Fruit fly (Drosophila melanogaster) Kc167 (cell line): ENCODE measurements around the gene CG31917.

ENCODE experiments used
- Myc ChIP-seq: fragments of >200 bp; optimal IDR thresholded peaks from 2 replicates; lab custom pipeline; 2017; ENCODE audit warnings: missing external identifiers
- Sin3A ChIP-seq: fragments of >200 bp; optimal IDR thresholded peaks from 2 replicates; lab custom pipeline; 2018; ENCODE audit warnings: missing external identifiers
- h ChIP-seq: fragments of >200 bp; optimal IDR thresholded peaks from 3 replicates; lab custom pipeline; 2018; ENCODE audit warnings: missing external identifiers
- insv ChIP-seq: fragments of >200 bp; optimal IDR thresholded peaks from 3 replicates; lab custom pipeline; 2018; ENCODE audit warnings: missing external identifiers
- psq ChIP-seq: fragments of >200 bp; optimal IDR thresholded peaks from 2 replicates; lab custom pipeline; 2017; ENCODE audit warnings: missing external identifiers
- ttk ChIP-seq: sonication (Bioruptor generic); optimal IDR thresholded peaks from 2 replicates; lab custom pipeline; 2017; ENCODE audit warnings: missing external identifiers

Gene CG31917

DNA sequence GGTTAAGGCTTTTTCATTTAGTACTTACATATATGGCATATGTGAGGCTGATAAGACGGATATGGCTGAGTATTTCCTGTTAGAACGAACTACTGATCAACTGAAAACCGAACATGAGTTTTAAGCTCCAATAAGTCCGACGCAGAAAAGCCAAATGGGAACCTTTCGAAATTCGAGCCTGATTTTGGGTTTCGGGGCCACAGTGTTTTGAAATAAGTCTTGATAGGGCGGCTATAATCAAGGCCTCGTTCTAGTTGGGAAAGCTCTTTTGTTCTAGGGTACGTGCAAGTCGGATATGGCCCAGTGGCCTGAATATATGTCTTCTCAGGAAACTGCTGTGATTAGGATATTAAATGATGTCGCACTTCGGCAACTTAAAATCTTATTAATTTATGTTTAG lies 17.5 kb upstream of the CG31917 start, which contains the start of gene vkg:
Gene vkg (minus strand): TSS at position 101 of the 400 bp plus-strand sequence.
- TF ChIP-seq Myc (lab: Kevin White, UChicago) (no peak), h (lab: Kevin White, UChicago) (no peak), insv (lab: Kevin White, UChicago) (no peak), psq (no peak), ttk (lab: Kevin White, UChicago) (no peak), Sin3A (lab: Kevin White, UChicago) (no peak)

DNA sequence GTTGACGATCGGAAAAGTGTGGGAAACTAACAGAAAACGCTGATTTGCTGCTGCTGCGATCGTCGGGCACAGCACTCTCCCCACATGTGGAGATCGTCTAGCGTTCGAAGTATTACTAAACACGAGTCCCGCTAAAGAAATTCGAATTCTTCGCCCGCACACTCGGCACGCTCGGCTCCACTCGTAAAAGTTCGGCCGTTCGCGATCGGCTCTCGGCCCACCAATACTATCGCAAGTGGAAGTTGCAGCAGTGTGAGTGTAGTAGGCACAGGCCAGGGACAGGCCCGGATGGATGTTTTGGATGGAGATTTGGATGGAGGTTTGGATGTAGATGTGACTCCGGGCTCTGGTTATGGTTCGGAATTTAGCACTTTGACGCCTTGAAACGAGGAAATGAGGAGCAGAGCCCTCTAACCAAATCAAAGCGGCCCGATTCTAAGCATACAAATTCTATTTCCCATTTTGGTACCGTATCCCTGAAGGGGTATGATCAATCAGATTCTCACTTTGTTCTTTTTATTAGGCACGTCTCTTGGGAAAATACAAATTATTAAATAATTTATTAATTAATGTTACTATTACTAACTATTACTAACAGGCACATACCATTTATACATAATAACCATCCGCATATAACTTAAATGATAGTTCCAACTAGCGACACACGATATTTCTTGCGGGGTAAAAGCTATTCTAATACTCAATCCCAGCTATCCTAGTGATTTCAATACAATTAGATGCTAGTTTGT lies 16.9 kb upstream of the CG31917 start:
- TF ChIP-seq insv (lab: Kevin White, UChicago) (no peak), Myc (lab: Kevin White, UChicago) (no peak), Sin3A (lab: Kevin White, UChicago) (no peak), ttk (lab: Kevin White, UChicago) (no peak), h (lab: Kevin White, UChicago) (no peak), psq (no peak)

DNA sequence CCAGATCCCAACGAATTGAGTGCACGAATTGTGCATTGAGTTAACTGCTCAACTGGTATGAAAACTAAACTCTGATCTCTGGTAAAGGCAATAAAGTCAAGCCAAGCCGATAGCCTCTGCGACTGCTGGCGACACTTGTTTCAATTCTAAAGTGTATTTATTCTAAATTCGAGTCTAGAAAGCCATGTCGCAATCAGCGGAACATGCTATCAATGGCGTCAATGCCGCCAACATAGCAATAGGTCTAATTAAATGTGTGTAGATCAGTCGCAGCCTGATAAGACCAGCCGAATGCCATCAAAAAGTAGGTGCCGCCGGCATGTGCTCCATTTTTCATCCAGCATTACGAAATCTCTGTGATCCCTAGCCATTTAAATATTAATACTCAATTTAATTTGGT lies 14.9 kb upstream of the CG31917 start:
- TF ChIP-seq ttk (lab: Kevin White, UChicago) (no peak), h (lab: Kevin White, UChicago) (no peak), Sin3A (lab: Kevin White, UChicago) (no peak), psq (no peak), insv (lab: Kevin White, UChicago) (no peak), Myc (lab: Kevin White, UChicago) (no peak)

DNA sequence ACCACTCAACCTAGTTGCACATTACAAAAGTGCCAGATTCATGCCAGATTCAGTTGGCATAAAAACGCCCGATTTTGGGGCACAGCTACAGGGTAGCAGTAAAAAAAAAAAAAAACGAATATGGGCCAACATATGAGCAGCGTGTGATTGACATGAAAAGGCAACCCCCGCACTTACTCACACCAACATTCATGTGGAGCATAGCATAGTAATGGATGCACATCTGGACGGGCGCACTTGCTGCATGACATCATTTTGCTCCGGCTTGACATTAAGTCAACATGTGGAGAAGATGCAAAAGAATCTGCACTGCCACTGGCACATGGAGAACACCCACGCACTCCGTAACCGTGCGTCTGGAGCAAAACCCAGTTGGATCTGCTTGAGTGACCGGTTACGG lies 12.0 kb upstream of the CG31917 start:
- TF ChIP-seq ttk (lab: Kevin White, UChicago) = no peak
- TF ChIP-seq h (lab: Kevin White, UChicago) = no peak
- no peak for TF ChIP-seq psq
- TF ChIP-seq Sin3A (lab: Kevin White, UChicago) = no peak
- no peak for TF ChIP-seq Myc (lab: Kevin White, UChicago)
- TF ChIP-seq insv (lab: Kevin White, UChicago) = no peak

DNA sequence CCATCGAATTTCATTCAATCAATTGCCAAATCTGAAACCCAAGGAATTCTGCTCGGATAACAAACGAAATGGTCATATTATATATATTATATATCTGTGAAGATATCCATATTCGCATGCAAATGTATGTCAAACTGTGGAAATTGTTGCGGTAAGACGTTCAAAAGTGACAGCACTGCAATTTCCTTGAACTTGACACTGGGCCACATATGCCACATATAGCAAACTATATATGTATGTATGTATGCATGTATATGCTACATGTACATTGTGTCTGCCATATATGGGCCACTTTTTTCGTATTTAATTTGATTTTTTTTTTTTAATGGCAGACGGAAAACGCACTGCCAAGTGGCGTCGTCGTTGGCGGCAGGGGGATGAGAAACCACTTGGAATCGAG lies 9.8 kb upstream of the CG31917 start:
- TF ChIP-seq ttk (lab: Kevin White, UChicago) (no peak), h (lab: Kevin White, UChicago) (no peak), insv (lab: Kevin White, UChicago) (no peak), psq (no peak), Sin3A (lab: Kevin White, UChicago) (no peak), Myc (lab: Kevin White, UChicago) (no peak)

DNA sequence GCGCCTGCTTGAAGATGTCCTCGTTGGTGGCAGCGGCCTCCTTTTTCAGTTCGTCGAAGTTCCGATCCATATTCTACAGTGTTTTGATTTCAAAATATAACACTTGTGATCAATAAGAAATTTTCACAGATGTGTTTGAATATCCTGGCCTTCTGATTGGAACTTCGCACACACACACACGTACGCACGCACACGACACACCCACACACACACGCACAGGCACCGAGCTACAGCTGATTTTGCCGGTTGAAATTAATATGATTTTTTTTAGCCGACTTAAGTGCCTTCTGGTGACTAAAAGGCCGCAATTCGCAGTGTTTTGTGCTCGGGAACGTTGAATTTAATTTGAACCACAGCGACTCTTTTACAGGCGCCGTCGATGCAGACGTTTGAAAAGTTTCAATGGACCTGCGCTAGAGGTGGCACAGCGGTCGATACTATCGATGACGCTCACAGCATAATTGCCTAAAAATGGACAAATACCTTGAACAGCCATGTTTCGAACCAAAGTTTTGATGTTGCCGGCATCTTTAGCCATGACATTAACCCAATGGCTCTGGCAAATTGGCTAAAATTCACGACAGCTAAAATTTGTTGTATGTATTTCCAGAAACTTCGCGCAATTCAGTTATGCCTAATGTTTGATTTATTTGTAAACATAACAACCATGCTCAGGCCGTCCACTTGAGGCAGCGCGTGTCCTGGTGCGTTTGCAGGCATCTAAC lies 1.2 kb downstream of the CG31917 start, which contains the start of gene Rtnl1:
Gene Rtnl1 (minus strand): TSS at position 415 of the 725 bp plus-strand sequence.
- no peak for TF ChIP-seq psq
- TF ChIP-seq Myc (lab: Kevin White, UChicago) = no peak
- no peak for TF ChIP-seq Sin3A (lab: Kevin White, UChicago)
- no peak for TF ChIP-seq h (lab: Kevin White, UChicago)
- TF ChIP-seq insv (lab: Kevin White, UChicago) = no peak
- no peak for TF ChIP-seq ttk (lab: Kevin White, UChicago)

DNA sequence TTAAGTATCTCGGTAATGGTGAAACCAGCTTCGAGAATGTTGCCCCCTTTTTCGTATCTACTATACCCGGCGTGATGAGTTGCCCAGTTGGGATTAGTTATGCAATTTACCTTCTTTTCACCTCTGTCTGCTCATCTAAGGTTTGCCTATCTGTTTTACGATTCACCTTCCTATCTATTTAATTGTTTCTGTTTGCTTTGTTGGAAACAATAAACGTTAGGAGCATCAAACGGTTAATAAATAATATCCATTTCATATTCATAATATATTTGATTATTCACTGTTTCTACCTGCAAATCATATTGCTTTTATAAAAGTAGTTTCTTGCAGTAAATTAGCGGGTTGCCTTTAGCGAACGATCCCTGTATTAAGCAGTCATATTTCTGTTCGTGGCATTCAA lies 3.4 kb downstream of the CG31917 start:
- TF ChIP-seq Sin3A (lab: Kevin White, UChicago) (no peak), psq (no peak), insv (lab: Kevin White, UChicago) (no peak), Myc (lab: Kevin White, UChicago) (no peak)

DNA sequence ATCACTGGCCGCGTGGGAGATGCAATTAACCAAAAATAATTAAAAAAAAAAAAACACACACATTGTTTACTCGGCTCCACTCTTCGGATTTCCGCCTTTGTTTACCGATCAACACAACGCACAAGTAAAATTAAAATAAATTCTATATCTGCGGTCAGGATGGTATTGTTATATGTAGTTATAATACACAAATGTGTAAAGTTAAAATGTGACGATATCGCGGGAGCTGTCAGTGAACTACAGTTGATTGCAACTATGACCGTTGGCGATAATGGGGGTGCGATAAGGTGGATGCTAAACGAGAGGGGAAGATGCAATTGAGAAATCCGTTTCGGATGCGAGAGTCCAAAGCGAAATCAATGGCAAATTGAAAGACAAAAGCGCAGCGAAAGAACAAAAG lies 4.3 kb downstream of the CG31917 start:
- TF ChIP-seq ttk (lab: Kevin White, UChicago) (no peak), Myc (lab: Kevin White, UChicago) (no peak), psq (no peak), h (lab: Kevin White, UChicago) (no peak), Sin3A (lab: Kevin White, UChicago) (no peak), insv (lab: Kevin White, UChicago) (no peak)

DNA sequence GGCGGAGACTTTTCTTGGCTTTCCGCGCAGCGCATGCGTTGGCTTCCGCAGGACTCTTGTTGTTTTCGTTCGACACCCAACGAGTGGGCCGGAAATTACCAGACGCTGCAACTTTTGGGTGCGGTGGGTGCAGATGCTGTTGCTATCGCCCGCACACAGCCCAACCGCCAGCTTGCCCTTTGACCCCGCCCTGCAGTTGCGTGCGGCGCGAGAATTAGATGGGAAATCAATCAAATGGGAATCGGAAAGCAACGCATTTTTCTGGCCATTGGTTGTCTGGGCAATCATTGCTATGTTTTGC lies 5.2 kb downstream of the CG31917 start:
- TF ChIP-seq h (lab: Kevin White, UChicago) (no peak), insv (lab: Kevin White, UChicago) (no peak), Sin3A (lab: Kevin White, UChicago) (no peak), psq (no peak), ttk (lab: Kevin White, UChicago) (no peak), Myc (lab: Kevin White, UChicago) (no peak)

DNA sequence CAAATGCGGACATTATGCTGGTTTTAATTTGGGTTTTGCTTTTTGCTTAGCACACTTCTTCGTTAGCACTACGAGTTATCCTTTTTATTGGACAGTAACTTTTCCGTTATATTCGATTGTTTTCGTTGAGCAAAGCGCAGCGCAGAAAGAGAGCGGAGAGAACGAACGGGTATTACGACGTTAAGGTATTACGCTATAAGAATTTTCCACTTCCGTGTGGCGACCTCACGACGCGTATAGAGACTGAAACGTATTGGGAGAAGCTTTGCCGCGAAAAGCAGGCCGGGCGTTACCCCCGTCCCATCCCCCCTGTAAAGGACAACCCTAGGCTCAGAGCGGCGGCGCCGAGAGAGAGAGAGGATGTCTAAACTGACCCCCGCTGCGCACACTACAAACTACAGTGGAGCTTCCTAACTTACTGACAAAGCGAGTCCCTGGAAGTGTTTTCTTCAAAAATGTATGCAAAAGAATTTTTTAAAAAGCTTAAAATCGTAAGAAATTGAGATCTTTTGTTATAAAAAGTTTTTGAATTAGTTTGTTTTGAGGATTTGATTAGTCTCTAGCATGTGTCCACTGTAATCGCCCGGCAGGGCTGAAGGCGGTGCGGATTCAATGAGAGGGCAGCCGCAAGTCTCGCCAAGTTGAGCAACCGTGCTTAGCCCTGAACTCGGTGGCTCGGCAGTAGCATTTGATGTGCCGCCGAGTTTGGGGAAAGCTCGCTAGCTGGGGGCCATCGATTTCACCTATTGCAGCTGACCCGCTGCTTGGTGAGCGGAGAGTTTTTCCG lies 5.8 kb downstream of the CG31917 start:
- TF ChIP-seq Sin3A (lab: Kevin White, UChicago) = no peak

DNA sequence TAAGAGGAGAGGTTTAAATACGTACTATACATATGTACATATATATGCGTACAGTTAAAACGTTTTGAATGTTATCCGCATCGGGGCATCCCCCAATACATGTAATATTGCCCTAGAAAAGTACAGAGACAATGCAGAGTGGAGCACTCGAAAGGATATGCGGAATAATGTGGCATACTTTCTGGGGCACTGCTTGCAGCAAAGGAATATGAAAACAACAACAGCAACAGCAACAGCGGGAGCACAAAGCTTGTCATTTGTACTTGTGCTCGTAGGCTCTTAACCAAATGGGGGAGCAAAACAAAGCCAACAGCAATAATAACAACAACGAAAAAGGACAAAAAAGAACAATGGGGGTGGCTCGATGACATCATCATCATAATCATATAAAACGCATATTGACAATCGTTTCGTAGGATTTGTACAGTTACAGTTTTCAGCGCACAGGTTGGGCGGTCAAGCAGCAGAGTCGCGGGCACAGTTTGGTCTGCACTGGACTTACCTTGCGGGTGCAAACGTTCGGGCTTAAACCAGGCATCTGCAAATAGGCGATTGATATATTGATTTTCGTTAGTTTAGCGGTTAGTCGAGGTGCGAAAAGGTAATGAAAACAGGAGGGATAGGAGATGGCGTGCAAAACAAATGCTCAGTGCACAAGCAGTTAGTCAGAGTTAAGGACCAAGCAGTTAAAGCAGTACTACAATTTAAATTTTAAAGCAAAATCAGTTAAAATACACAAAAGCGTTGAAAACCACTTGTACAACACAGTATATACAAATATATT lies 6.8 kb downstream of the CG31917 start:
- TF ChIP-seq Sin3A (lab: Kevin White, UChicago) (no peak), Myc (lab: Kevin White, UChicago) (no peak), ttk (lab: Kevin White, UChicago) (no peak), psq (no peak), h (lab: Kevin White, UChicago) (no peak), insv (lab: Kevin White, UChicago) (no peak)
